Fruit fly (Drosophila melanogaster) whole organism, adult: Measurements from ENCODE around the gene mei-217.
A peak's percentile ranks its signal among the peaks of the same experiment; 100 is the strongest.

Source experiments
- CG11617 ChIP-seq: fragments of 200-800 bp; sonication (Bioruptor generic); optimal IDR thresholded peaks from 2 replicates; lab custom pipeline; 2017; ENCODE audit warnings: mild to moderate bottlenecking, missing biosample characterization, missing genetic modification reagents, missing genetic modification characterization
- CG12768 ChIP-seq: fragments of 200-800 bp; sonication (Bioruptor generic); optimal IDR thresholded peaks from 2 replicates; lab custom pipeline; 2017; ENCODE audit warnings: missing biosample characterization, missing genetic modification characterization, mild to moderate bottlenecking, moderate library complexity, missing genetic modification reagents
- CG14711 ChIP-seq: fragments of 200-800 bp; sonication (Bioruptor generic); optimal IDR thresholded peaks from 2 replicates; lab custom pipeline; 2018; ENCODE audit warnings: missing biosample characterization, mild to moderate bottlenecking, missing genetic modification characterization, moderate library complexity
- CG1620 ChIP-seq: fragments of 200-800 bp; sonication (Bioruptor generic); optimal IDR thresholded peaks from 2 replicates; lab custom pipeline; 2016; ENCODE audit warnings: missing biosample characterization, missing genetic modification characterization
- CG33017 ChIP-seq: fragments of 200-800 bp; sonication (Bioruptor generic); optimal IDR thresholded peaks from 2 replicates; lab custom pipeline; 2018; ENCODE audit warnings: missing biosample characterization, mild to moderate bottlenecking, missing genetic modification characterization, moderate library complexity
- CG5204 ChIP-seq: fragments of 200-800 bp; sonication (Bioruptor generic); optimal IDR thresholded peaks from 2 replicates; lab custom pipeline; 2016; ENCODE audit warnings: missing biosample characterization, missing genetic modification characterization
- CG7045 ChIP-seq: fragments of 200-800 bp; sonication (Bioruptor generic); optimal IDR thresholded peaks from 2 replicates; lab custom pipeline; 2017; ENCODE audit warnings: missing biosample characterization, mild to moderate bottlenecking, missing genetic modification characterization
- CG7101 ChIP-seq: fragments of 200-800 bp; sonication (Bioruptor generic); optimal IDR thresholded peaks from 2 replicates; lab custom pipeline; 2018; ENCODE audit warnings: missing biosample characterization, mild to moderate bottlenecking, missing genetic modification characterization, moderate library complexity
- Clk ChIP-seq: fragments of 200-800 bp; sonication (Bioruptor generic); optimal IDR thresholded peaks from 2 replicates; lab custom pipeline; 2017; ENCODE audit warnings: missing biosample characterization, missing genetic modification characterization
- Crg-1 ChIP-seq: fragments of 200-800 bp; sonication (Bioruptor generic); optimal IDR thresholded peaks from 2 replicates; lab custom pipeline; 2016; ENCODE audit warnings: missing biosample characterization, missing genetic modification characterization
- Hr96 ChIP-seq: fragments of 200-800 bp; sonication (Bioruptor generic); optimal IDR thresholded peaks from 2 replicates; lab custom pipeline; 2016; ENCODE audit warnings: missing biosample characterization, missing genetic modification characterization
- Mnt ChIP-seq: fragments of 200-800 bp; sonication (Bioruptor generic); optimal IDR thresholded peaks from 2 replicates; lab custom pipeline; 2016; ENCODE audit warnings: missing biosample characterization, mild to moderate bottlenecking, missing genetic modification characterization
- bab1 ChIP-seq: fragments of 200-800 bp; sonication (Bioruptor generic); optimal IDR thresholded peaks from 3 replicates; lab custom pipeline; 2019; ENCODE audit warnings: missing biosample characterization, mild to moderate bottlenecking, missing genetic modification characterization, moderate library complexity
- cic ChIP-seq: fragments of 200-800 bp; sonication (Bioruptor generic); optimal IDR thresholded peaks from 2 replicates; lab custom pipeline; 2017; ENCODE audit warnings: missing biosample characterization, mild to moderate bottlenecking, missing genetic modification characterization, moderate library complexity
- cnc ChIP-seq, 2 experiments: fragments of >200 bp; optimal IDR thresholded peaks; 2 replicates each; lab custom pipeline; 2017
- kay ChIP-seq: fragments of 200-800 bp; sonication (Bioruptor generic); peaks from one replicate; lab custom pipeline; 2016; ENCODE audit warnings: missing biosample characterization, missing genetic modification characterization, borderline replicate concordance
- ovo ChIP-seq: fragments of 200-800 bp; sonication (Bioruptor generic); optimal IDR thresholded peaks from 2 replicates; lab custom pipeline; 2016; ENCODE audit warnings: missing biosample characterization, missing genetic modification characterization
- pad ChIP-seq: fragments of 200-800 bp; sonication (Bioruptor generic); optimal IDR thresholded peaks from 3 replicates; lab custom pipeline; 2017; ENCODE audit warnings: missing biosample characterization, missing genetic modification characterization, mild to moderate bottlenecking, moderate library complexity, missing genetic modification reagents
- tj ChIP-seq: fragments of 200-800 bp; sonication (Bioruptor generic); optimal IDR thresholded peaks from 3 replicates; lab custom pipeline; 2017; ENCODE audit warnings: missing biosample characterization, mild to moderate bottlenecking, missing genetic modification characterization, moderate library complexity
- toe ChIP-seq: fragments of 200-800 bp; sonication (Bioruptor generic); optimal IDR thresholded peaks from 2 replicates; lab custom pipeline; 2016; ENCODE audit warnings: missing biosample characterization, missing genetic modification characterization

The mei-217 gene

DNA sequence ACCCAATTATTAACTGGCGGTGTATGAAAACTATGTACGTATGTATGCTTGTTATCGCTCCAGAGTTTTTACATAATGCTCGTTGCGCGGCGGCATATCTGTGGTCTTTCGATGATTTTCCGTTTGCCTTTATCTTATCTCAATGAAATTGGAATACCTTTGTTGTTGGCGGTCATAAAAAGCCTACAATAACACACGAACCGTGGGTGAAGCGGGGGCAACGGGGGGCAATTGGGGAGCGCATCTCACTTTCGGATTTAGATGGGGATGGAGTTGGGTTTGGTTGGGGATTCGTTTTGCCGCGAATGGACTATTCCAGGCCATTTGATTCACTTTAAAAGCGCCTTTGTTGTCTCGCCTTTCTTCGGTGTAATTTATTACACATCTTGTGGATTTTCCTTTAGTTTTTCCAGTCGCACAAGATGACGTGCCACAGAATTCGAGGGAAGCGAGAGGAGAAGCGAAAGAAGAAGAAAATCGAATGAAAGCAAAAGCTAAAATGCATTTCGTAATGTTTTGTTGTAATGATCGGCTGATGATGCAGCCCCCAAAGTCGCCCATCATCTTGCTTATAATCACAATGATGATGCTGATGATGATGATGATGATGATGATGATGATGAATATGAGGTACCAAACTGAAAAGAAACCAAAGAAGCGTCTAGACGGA is 20.2 kb downstream of the mei-217 start:
- TF ChIP-seq CG7045 (GFP tag; lab: Kevin White, UChicago) (no peak), CG14711 (tag; lab: Kevin White, UChicago) (no peak), ovo (GFP tag; lab: Kevin White, UChicago) (no peak), toe (no peak), CG12768 (no peak), Crg-1 (GFP tag; lab: Kevin White, UChicago) (no peak)

DNA sequence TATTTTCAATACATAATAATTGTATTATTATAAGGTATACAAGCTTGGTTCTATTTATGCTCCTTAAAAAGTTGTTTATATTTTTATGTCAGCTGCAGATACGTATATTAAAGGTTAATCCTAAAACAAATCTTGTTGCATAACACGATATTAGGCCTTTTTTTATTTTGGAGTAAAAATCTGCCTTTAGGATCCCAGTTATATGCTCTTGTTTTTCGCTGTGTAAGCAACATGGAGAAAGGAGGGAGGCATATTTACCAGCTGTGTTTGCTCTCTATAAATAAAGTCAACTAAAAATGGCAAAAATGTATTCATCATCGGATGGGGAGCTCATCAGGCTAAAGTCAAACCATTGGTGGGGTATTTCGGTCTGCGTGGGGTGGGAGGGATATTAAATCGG is 21.2 kb downstream of the mei-217 start:
- TF ChIP-seq toe (no peak), cnc (optimal IDR thresholded peaks at IDR 0.05; lab: Kevin White, UChicago) (no peak), ovo (GFP tag; lab: Kevin White, UChicago) (no peak), cic (no peak), pad (peak; percentile 28), CG12768 (no peak), CG14711 (tag; lab: Kevin White, UChicago) (peak; percentile 11), Mnt (GFP tag; lab: Kevin White, UChicago) (no peak), bab1 (GFP tag; lab: Kevin White, UChicago) (no peak), CG33017 (tag; lab: Kevin White, UChicago) (no peak), CG1620 (GFP tag; lab: Kevin White, UChicago) (no peak), CG7045 (GFP tag; lab: Kevin White, UChicago) (no peak), tj (GFP tag; lab: Kevin White, UChicago) (no peak), CG11617 (GFP tag; lab: Kevin White, UChicago) (no peak), Clk (GFP tag; lab: Kevin White, UChicago) (no peak)

dm6 chrX:17113324-17113723 is 29.5 kb downstream of the mei-217 start:
- TF ChIP-seq CG14711 (tag; lab: Kevin White, UChicago) (peak; percentile 39), CG33017 (tag; lab: Kevin White, UChicago) (peak; percentile 15), CG11617 (GFP tag; lab: Kevin White, UChicago) (peak; percentile 62), Hr96 (GFP tag; lab: Kevin White, UChicago) (no peak), cnc (optimal IDR thresholded peaks at IDR 0.05; lab: Kevin White, UChicago) (no peak), CG5204 (GFP tag; lab: Kevin White, UChicago) (no peak), Mnt (GFP tag; lab: Kevin White, UChicago) (no peak), bab1 (GFP tag; lab: Kevin White, UChicago) (peak; percentile 50), CG7045 (GFP tag; lab: Kevin White, UChicago) (no peak), CG7101 (peak; percentile 48), Crg-1 (GFP tag; lab: Kevin White, UChicago) (no peak), tj (GFP tag; lab: Kevin White, UChicago) (peak; percentile 21), toe (no peak), pad (no peak), CG12768 (no peak), cic (no peak)

DNA sequence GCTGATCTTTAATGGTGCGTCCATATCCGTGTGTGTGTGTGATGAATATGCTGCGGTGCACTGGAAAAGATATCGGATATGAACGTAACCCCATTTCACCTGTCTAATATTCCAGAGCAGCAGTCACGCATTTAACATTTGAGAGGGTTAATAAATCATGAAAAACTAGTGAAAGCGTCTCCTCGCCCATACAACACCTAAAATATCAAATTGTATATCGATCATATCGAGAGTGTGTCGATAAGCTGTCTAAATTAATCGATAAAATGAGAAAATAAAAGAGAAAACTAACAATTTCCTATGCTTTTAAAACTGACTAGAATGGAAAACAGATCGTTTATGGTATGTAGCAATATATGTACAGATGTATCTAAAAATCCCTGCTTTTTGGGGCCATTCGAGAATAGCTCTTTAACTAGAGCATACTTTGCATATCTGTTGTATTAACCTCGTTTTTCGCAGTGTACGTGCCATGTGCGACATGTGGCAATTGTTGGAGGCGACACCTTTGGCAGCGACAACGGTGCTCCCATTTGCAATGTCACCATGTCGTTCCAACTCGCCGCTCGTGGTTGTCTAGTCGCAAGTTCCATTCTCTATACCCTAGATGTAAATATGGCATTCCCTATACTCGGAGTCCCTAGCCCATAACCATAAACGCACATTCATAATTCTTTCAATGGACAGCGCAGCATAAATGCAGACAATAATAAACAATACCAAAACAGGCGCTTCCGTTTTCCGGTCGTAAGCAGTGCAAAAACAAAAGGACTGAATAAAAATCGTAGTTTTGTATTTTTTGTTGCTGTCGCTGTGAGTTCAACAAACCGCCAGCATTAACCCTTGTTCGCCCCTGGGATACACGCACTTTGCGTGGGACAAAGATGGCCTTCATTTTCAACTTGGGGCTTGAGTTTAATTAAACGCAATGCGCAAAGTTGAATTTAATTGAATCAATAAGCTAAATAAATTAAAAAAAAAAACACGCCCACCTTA is 30.5 kb downstream of the mei-217 start:
- TF ChIP-seq Clk (GFP tag; lab: Kevin White, UChicago) (no peak), kay (peak; percentile 7)

dm6 chrX:17111274-17111673 is 31.5 kb downstream of the mei-217 start:
- TF ChIP-seq CG14711 (tag; lab: Kevin White, UChicago) (no peak), tj (GFP tag; lab: Kevin White, UChicago) (no peak), kay (no peak), CG33017 (tag; lab: Kevin White, UChicago) (no peak), cnc (optimal IDR thresholded peaks at IDR 0.05; lab: Kevin White, UChicago) (no peak), ovo (GFP tag; lab: Kevin White, UChicago) (no peak), CG7101 (no peak), CG5204 (GFP tag; lab: Kevin White, UChicago) (no peak), Mnt (GFP tag; lab: Kevin White, UChicago) (no peak), pad (no peak), Hr96 (GFP tag; lab: Kevin White, UChicago) (no peak), CG1620 (GFP tag; lab: Kevin White, UChicago) (no peak), toe (no peak), CG7045 (GFP tag; lab: Kevin White, UChicago) (no peak), cic (no peak)

- TF ChIP-seq tj (GFP tag; lab: Kevin White, UChicago) (peak; percentile 96), ovo (GFP tag; lab: Kevin White, UChicago) (no peak)
Observed at dm6 chrX:17110556-17111177, 32.1 kb downstream of the mei-217 start.
